Worm (Caenorhabditis elegans): Measurements from ENCODE around the gene pigg-1.

pigg-1 gene

DNA sequence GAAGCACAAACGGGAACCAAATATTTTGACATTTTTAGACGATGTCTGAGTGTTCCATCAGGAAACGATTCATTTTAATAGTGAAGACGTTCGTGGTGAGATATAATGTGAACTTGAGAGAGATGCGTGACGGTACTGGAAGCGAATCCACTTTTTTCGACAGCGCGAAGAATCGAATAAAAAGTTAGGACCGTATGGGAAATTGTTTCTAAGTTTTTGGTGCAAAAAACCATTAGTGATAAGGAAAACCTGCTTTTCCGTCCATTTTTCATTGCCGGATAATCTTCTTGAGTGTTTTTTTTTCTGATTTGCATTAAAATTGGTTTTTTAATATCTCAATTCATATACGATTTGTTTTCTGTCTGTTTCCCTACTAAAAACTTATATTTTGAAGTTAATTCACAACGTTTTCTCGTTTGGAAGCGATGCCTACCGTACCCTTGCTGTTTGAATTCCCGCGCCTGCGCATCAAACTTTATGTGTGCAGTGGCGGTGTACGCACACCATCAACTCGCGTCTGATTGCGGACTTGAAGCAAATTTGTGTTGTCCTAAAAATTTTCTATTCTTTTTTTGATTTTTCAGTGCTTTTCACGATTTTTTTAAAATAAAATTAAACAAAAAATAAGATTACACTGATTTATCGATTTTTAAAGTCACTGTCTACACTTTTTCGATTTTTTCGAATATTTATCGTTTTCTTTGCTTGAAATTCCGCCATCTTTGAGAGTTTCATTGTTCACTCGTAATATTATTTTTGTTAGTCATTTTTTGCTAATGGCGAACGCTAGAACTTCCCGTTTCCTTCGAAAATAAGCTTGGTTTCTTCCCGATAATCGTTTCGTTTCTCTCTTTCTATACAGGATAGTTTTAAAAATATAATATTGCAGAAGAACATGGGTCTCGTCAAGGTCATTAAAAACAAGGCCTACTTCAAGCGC is 30.8 kb downstream of the pigg-1 start, which contains the start of the genes col-38 and rpl-5:
Gene col-38, minus strand, starts transcription at position 51 of the 940 bp plus-strand sequence.
Gene rpl-5, plus strand, starts transcription at position 890 of the 940 bp plus-strand sequence.
- TF ChIP-seq hmg-11 (tag; optimal IDR thresholded peaks at IDR 0.05) (peak; percentile 63), nhr-76 (tag; optimal IDR thresholded peaks at IDR 0.05) (no peak), fkh-2 (tag; optimal IDR thresholded peaks at IDR 0.05) (no peak), mdl-1 (tag; optimal IDR thresholded peaks at IDR 0.05) (no peak), elt-3 (tag; optimal IDR thresholded peaks at IDR 0.05) (no peak), jun-1 (tag; optimal IDR thresholded peaks at IDR 0.05) (peak; percentile 66), egl-27 (tag; optimal IDR thresholded peaks at IDR 0.05) (no peak), elt-2 (tag; optimal IDR thresholded peaks at IDR 0.05) (peak; percentile 72), lsy-12 (tag; optimal IDR thresholded peaks at IDR 0.05) (peak; percentile 77), unc-62 (GFP tag; optimal IDR thresholded peaks at IDR 0.05) (peak; percentile 28), ZK546.5 (tag; optimal IDR thresholded peaks at IDR 0.05) (peak; percentile 84), mml-1 (tag; optimal IDR thresholded peaks at IDR 0.05) (no peak), egl-5 (tag; optimal IDR thresholded peaks at IDR 0.05) (peak; percentile 87), ceh-82 (tag; optimal IDR thresholded peaks at IDR 0.05) (no peak), ztf-4 (tag; optimal IDR thresholded peaks at IDR 0.05) (peak; percentile 2), pqm-1 (tag; optimal IDR thresholded peaks at IDR 0.05) (peak; percentile 51), ceh-16 (tag; optimal IDR thresholded peaks at IDR 0.05) (no peak), nhr-43 (tag; optimal IDR thresholded peaks at IDR 0.05; ENCODE audit: poor library complexity, severe bottlenecking) (peak; percentile 66), nhr-28 (tag; optimal IDR thresholded peaks at IDR 0.05) (no peak), nhr-67 (tag; optimal IDR thresholded peaks at IDR 0.05) (no peak), ceh-28 (tag; optimal IDR thresholded peaks at IDR 0.05) (peak; percentile 64), lin-39 (tag; optimal IDR thresholded peaks at IDR 0.05) (peak; percentile 93), fkh-10 (GFP tag; optimal IDR thresholded peaks at IDR 0.05) (peak; percentile 83), ceh-9 (tag; optimal IDR thresholded peaks at IDR 0.05) (no peak), tbx-2 (tag; optimal IDR thresholded peaks at IDR 0.05) (peak; percentile 38), nhr-12 (tag; optimal IDR thresholded peaks at IDR 0.05) (no peak), daf-12 (tag; optimal IDR thresholded peaks at IDR 0.05) (no peak), nfya-1 (tag; optimal IDR thresholded peaks at IDR 0.05; ENCODE audit: insufficient read depth) (peak; percentile 97), pha-4 (tag; optimal IDR thresholded peaks at IDR 0.05) (peak; percentile 99), ztf-11 (tag; optimal IDR thresholded peaks at IDR 0.05) (no peak), nhr-237 (tag; optimal IDR thresholded peaks at IDR 0.05) (no peak), sea-2 (GFP tag; optimal IDR thresholded peaks at IDR 0.05) (no peak), eor-1 (tag; optimal IDR thresholded peaks at IDR 0.05) (no peak), nhr-11 (tag; optimal IDR thresholded peaks at IDR 0.05) (peak; percentile 73), fos-1 (tag; optimal IDR thresholded peaks at IDR 0.05) (no peak), nhr-25 (tag; optimal IDR thresholded peaks at IDR 0.05) (peak; percentile 94), snpc-4 (tag; optimal IDR thresholded peaks at IDR 0.05) (peak; percentile 78), zag-1 (tag; optimal IDR thresholded peaks at IDR 0.05) (no peak), ama-1 (optimal IDR thresholded peaks at IDR 0.05) (peak; percentile 7), elt-1 (tag; optimal IDR thresholded peaks at IDR 0.05) (peak; percentile 23), lin-15B (tag; optimal IDR thresholded peaks at IDR 0.05) (peak; percentile 97), aly-2 (tag; optimal IDR thresholded peaks at IDR 0.05) (no peak), nhr-77 (tag; optimal IDR thresholded peaks at IDR 0.05) (no peak), nhr-23 (tag; optimal IDR thresholded peaks at IDR 0.05) (peak; percentile 96), unc-39 (tag; optimal IDR thresholded peaks at IDR 0.05) (no peak), skn-1 (tag; optimal IDR thresholded peaks at IDR 0.05) (peak; percentile 78), R02D3.7 (tag; optimal IDR thresholded peaks at IDR 0.05) (peak; percentile 73)

Measured in whole organism, L3 larva.